Fruit fly (Drosophila melanogaster) whole organism, pupa: ENCODE data around the gene CG6985.

Experiments
- CG12605 ChIP-seq: fragments of 200-800 bp; sonication (Bioruptor generic); IDR thresholded peaks from 2 replicates; pipeline ENCODE4 v1.3.6; 2022; ENCODE audit warnings: missing biosample characterization, missing genetic modification characterization
- CG17806 ChIP-seq: fragments of 200-800 bp; sonication (Bioruptor generic); optimal IDR thresholded peaks from 2 replicates; lab custom pipeline; 2018; ENCODE audit warnings: missing biosample characterization, mild to moderate bottlenecking, missing genetic modification characterization, moderate library complexity
- gl ChIP-seq: fragments of 200-800 bp; sonication (Bioruptor generic); optimal IDR thresholded peaks from 2 replicates; lab custom pipeline; 2018; ENCODE audit warnings: missing biosample characterization, mild to moderate bottlenecking, missing genetic modification characterization

DNA sequence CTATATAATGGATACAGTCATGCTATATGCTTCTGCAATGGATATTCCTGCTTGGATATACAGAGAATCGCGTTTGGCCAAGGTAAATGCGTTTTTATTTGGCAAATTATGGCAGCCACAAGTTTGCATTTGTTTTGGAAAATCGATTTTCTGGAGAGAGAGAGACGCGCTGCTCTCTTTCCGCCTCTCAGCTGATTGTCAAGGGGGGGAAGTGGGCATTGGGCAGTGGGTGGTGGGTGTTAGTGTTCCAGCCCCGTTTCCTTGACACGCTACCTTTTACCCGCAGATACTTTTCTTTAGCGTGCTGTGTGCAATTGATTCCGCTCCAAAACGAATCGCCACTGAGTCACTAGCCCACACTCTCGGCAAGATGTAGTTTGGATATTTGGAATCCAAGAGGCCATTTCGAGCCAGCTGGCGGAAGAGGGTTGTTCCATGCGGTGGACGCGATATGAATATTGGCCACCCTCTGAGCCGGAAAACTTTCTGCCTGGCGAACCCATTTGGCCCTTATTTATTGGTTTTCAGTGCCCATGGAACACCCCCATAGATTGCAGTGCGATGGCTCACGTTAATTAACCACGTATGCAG lies 14.3 kb downstream of the CG6985 start:
- TF ChIP-seq gl (no peak), CG17806 (tag; lab: Kevin White, UChicago) (no peak), CG12605 (no peak)
